Worm (Caenorhabditis elegans) whole organism, L3 larva: Measurements from ENCODE around the gene C34C12.7.

Experiments used
- ZK546.5 ChIP-seq: sonication (generic microtip); optimal IDR thresholded peaks from 2 replicates; lab custom pipeline; 2017; ENCODE audit warnings: missing biosample characterization, missing genetic modification characterization
- aly-2 ChIP-seq: fragments of 150-350 bp; optimal IDR thresholded peaks from 2 replicates; lab custom pipeline; 2014; ENCODE audit warnings: missing biosample characterization, missing genetic modification characterization
- ama-1 ChIP-seq: fragments of 150-350 bp; optimal IDR thresholded peaks from 2 replicates; lab custom pipeline; 2018
- ceh-16 ChIP-seq: sonication (generic microtip); optimal IDR thresholded peaks from 2 replicates; lab custom pipeline; 2017; ENCODE audit warnings: missing biosample characterization, missing genetic modification characterization
- ceh-28 ChIP-seq: fragments of 150-350 bp; optimal IDR thresholded peaks from 2 replicates; lab custom pipeline; 2014; ENCODE audit warnings: missing biosample characterization, missing genetic modification reagents, missing genetic modification characterization
- ceh-82 ChIP-seq: fragments of 150-350 bp; optimal IDR thresholded peaks from 2 replicates; lab custom pipeline; 2014; ENCODE audit warnings: missing biosample characterization, missing genetic modification characterization
- ceh-9 ChIP-seq: sonication (generic microtip); optimal IDR thresholded peaks from 2 replicates; lab custom pipeline; 2018; ENCODE audit warnings: missing biosample characterization, missing genetic modification characterization
- egl-5 ChIP-seq: fragments of 150-350 bp; optimal IDR thresholded peaks from 2 replicates; lab custom pipeline; 2017; ENCODE audit warnings: missing biosample characterization, missing genetic modification reagents, missing genetic modification characterization, inconsistent platforms
- elt-1 ChIP-seq: fragments of 150-350 bp; optimal IDR thresholded peaks from 2 replicates; lab custom pipeline; 2014; ENCODE audit warnings: missing biosample characterization, missing genetic modification characterization
- elt-2 ChIP-seq: sonication (generic microtip); optimal IDR thresholded peaks from 2 replicates; lab custom pipeline; 2016; ENCODE audit warnings: missing genetic modification reagents, mild to moderate bottlenecking, missing genetic modification characterization, missing compliant biosample characterization
- elt-3 ChIP-seq, 3 experiments: fragments of 150-350 bp in 1 of 3; sonication (generic microtip) in 2 of 3; optimal IDR thresholded peaks; 2 replicates in 2 of 3; 4 replicates in 1 of 3; lab custom pipeline; 2014 to 2017; ENCODE audit warnings: missing biosample characterization in 3 of 3, missing genetic modification characterization in 3 of 3
- eor-1 ChIP-seq, 2 experiments: fragments of 150-350 bp; optimal IDR thresholded peaks; 2 replicates each; lab custom pipeline; 2014 to 2018; ENCODE audit warnings: missing biosample characterization in 2 of 2, missing genetic modification characterization in 2 of 2
- fkh-2 ChIP-seq: fragments of 150-350 bp; optimal IDR thresholded peaks from 2 replicates; lab custom pipeline; 2014; ENCODE audit warnings: missing biosample characterization, missing genetic modification reagents, missing genetic modification characterization
- hmg-11 ChIP-seq: sonication (generic microtip); optimal IDR thresholded peaks from 2 replicates; lab custom pipeline; 2016; ENCODE audit warnings: missing genetic modification characterization, missing compliant biosample characterization
- jun-1 ChIP-seq: fragments of 150-350 bp; optimal IDR thresholded peaks from 2 replicates; lab custom pipeline; 2014; ENCODE audit warnings: missing biosample characterization, missing genetic modification reagents, missing genetic modification characterization
- lin-15B ChIP-seq: fragments of 150-350 bp; optimal IDR thresholded peaks from 2 replicates; lab custom pipeline; 2014; ENCODE audit warnings: missing biosample characterization, missing genetic modification characterization
- lsy-12 ChIP-seq: sonication (generic microtip); optimal IDR thresholded peaks from 2 replicates; lab custom pipeline; 2016; ENCODE audit warnings: mild to moderate bottlenecking, missing genetic modification characterization, missing compliant biosample characterization
- mdl-1 ChIP-seq: fragments of 150-350 bp; optimal IDR thresholded peaks from 2 replicates; lab custom pipeline; 2014; ENCODE audit warnings: missing biosample characterization, missing genetic modification characterization
- nfya-1 ChIP-seq: sonication (generic microtip); optimal IDR thresholded peaks from 2 replicates; lab custom pipeline; 2017; ENCODE audit warnings: missing genetic modification characterization, mild to moderate bottlenecking, missing compliant biosample characterization, antibody characterized with exemption, moderate library complexity; ENCODE audit not compliant: insufficient read depth
- nhr-12 ChIP-seq: fragments of 150-350 bp; optimal IDR thresholded peaks from 2 replicates; lab custom pipeline; 2014; ENCODE audit warnings: missing biosample characterization, missing genetic modification characterization
- nhr-23 ChIP-seq: fragments of 150-350 bp; optimal IDR thresholded peaks from 2 replicates; lab custom pipeline; 2014; ENCODE audit warnings: missing biosample characterization, missing genetic modification reagents, missing genetic modification characterization
- nhr-237 ChIP-seq: fragments of 150-350 bp; optimal IDR thresholded peaks from 2 replicates; lab custom pipeline; 2014; ENCODE audit warnings: missing biosample characterization, missing genetic modification characterization
- nhr-43 ChIP-seq: sonication (generic microtip); optimal IDR thresholded peaks from 2 replicates; lab custom pipeline; 2016; ENCODE audit warnings: mild to moderate bottlenecking, missing genetic modification characterization, missing compliant biosample characterization; ENCODE audit not compliant: poor library complexity, severe bottlenecking
- nhr-67 ChIP-seq: fragments of 150-350 bp; optimal IDR thresholded peaks from 2 replicates; lab custom pipeline; 2014; ENCODE audit warnings: missing biosample characterization, missing genetic modification characterization
- nhr-76 ChIP-seq: fragments of 150-350 bp; sonication (generic microtip); optimal IDR thresholded peaks from 5 replicates; lab custom pipeline; 2014; ENCODE audit warnings: missing biosample characterization, missing genetic modification characterization
- pqm-1 ChIP-seq: fragments of 150-350 bp; optimal IDR thresholded peaks from 2 replicates; lab custom pipeline; 2017; ENCODE audit warnings: missing biosample characterization, missing genetic modification characterization, inconsistent platforms
- sea-2 ChIP-seq: fragments of 150-350 bp; sonication (generic microtip); optimal IDR thresholded peaks from 4 replicates; lab custom pipeline; 2014; ENCODE audit warnings: missing biosample characterization, missing genetic modification reagents, missing genetic modification characterization
- skn-1 ChIP-seq: fragments of 150-350 bp; optimal IDR thresholded peaks from 2 replicates; lab custom pipeline; 2014; ENCODE audit warnings: missing biosample characterization, missing genetic modification characterization
- tbx-2 ChIP-seq: sonication (generic microtip); optimal IDR thresholded peaks from 2 replicates; lab custom pipeline; 2016; ENCODE audit warnings: mild to moderate bottlenecking, missing genetic modification characterization, missing compliant biosample characterization
- unc-62 ChIP-seq: fragments of 150-350 bp; sonication (generic microtip); optimal IDR thresholded peaks from 4 replicates; lab custom pipeline; 2014; ENCODE audit warnings: missing biosample characterization, missing genetic modification reagents, missing genetic modification characterization
- zag-1 ChIP-seq: fragments of 150-350 bp; optimal IDR thresholded peaks from 2 replicates; lab custom pipeline; 2014; ENCODE audit warnings: missing biosample characterization, missing genetic modification characterization

C34C12.7 gene

ce11 chrIII:3498957-3499356 is 10.8 kb upstream of the C34C12.7 start, which contains the start of gene M01F1.9:
Gene M01F1.9, minus strand, starts transcription at chrIII:3499057.
- no peak for TF ChIP-seq ceh-28 (tag; lab: Kevin White, UChicago)
- no peak for TF ChIP-seq ceh-82
- TF ChIP-seq nfya-1 (tag; lab: Kevin White, UChicago): no peak
- TF ChIP-seq lsy-12 (tag; lab: Kevin White, UChicago): no peak
- no peak for TF ChIP-seq ceh-16 (tag; lab: Kevin White, UChicago)
- TF ChIP-seq ZK546.5 (tag; lab: Kevin White, UChicago): no peak
- no peak for TF ChIP-seq sea-2
- no peak for TF ChIP-seq jun-1 (tag; lab: Kevin White, UChicago)
- no peak for TF ChIP-seq elt-2 (tag; lab: Kevin White, UChicago)
- no peak for TF ChIP-seq unc-62 (GFP tag; lab: Kevin White, UChicago)
- no peak for TF ChIP-seq mdl-1
- no peak for TF ChIP-seq fkh-2 (tag; lab: Kevin White, UChicago)
- no peak for TF ChIP-seq lin-15B (tag; lab: Kevin White, UChicago)
- no peak for TF ChIP-seq skn-1 (tag; lab: Kevin White, UChicago)

- TF ChIP-seq elt-2 (tag; lab: Kevin White, UChicago) (no peak), nfya-1 (tag; lab: Kevin White, UChicago) (no peak), ZK546.5 (tag; lab: Kevin White, UChicago) (no peak), aly-2 (tag; lab: Kevin White, UChicago) (no peak), ama-1 (lab: Kevin White, UChicago) (no peak)
Observed at ce11 chrIII:3493138-3493537, 5.0 kb upstream of the C34C12.7 start, which contains the start of gene gly-14. Gene gly-14, minus strand, starts transcription at chrIII:3493238.

- TF ChIP-seq zag-1 (tag; lab: Kevin White, UChicago): no peak
- TF ChIP-seq nhr-23 (tag; lab: Kevin White, UChicago): peak; percentile 51
Observed at ce11 chrIII:3487133-3487532, 1.0 kb downstream of the C34C12.7 start.

ce11 chrIII:3486055-3486454 is 2.1 kb downstream of the C34C12.7 start:
- TF ChIP-seq nhr-76 (tag; lab: Kevin White, UChicago): no peak
- no peak for TF ChIP-seq elt-3 (tag; optimal IDR thresholded peaks at IDR 0.05; lab: Kevin White, UChicago)
- peak; percentile 3 for TF ChIP-seq nhr-43
- TF ChIP-seq skn-1 (tag; lab: Kevin White, UChicago): no peak
- no peak for TF ChIP-seq zag-1 (tag; lab: Kevin White, UChicago)
- TF ChIP-seq nhr-12 (tag; lab: Kevin White, UChicago): no peak
- no peak for TF ChIP-seq tbx-2 (tag; lab: Kevin White, UChicago)
- TF ChIP-seq hmg-11 (tag; lab: Kevin White, UChicago): no peak
- no peak for TF ChIP-seq aly-2 (tag; lab: Kevin White, UChicago)
- no peak for TF ChIP-seq lin-15B (tag; lab: Kevin White, UChicago)
- peak; percentile 6 for TF ChIP-seq nhr-23 (tag; lab: Kevin White, UChicago)
- no peak for TF ChIP-seq egl-5 (tag; lab: Kevin White, UChicago)
- no peak for TF ChIP-seq lsy-12 (tag; lab: Kevin White, UChicago)
- TF ChIP-seq nhr-237 (tag; lab: Kevin White, UChicago): no peak
- no peak for TF ChIP-seq ceh-28 (tag; lab: Kevin White, UChicago)
- no peak for TF ChIP-seq jun-1 (tag; lab: Kevin White, UChicago)

- TF ChIP-seq ceh-9 (tag; lab: Kevin White, UChicago) (no peak), ama-1 (lab: Kevin White, UChicago) (no peak), lin-15B (tag; lab: Kevin White, UChicago) (no peak), jun-1 (tag; lab: Kevin White, UChicago) (no peak), pqm-1 (no peak), nhr-67 (no peak), elt-1 (tag; lab: Kevin White, UChicago) (no peak), elt-3 (tag; optimal IDR thresholded peaks at IDR 0.05; lab: Kevin White, UChicago) (no peak), ceh-82 (no peak), skn-1 (tag; lab: Kevin White, UChicago) (no peak), nfya-1 (tag; lab: Kevin White, UChicago) (no peak), egl-5 (tag; lab: Kevin White, UChicago) (no peak), sea-2 (no peak), eor-1 (tag; optimal IDR thresholded peaks at IDR 0.05; lab: Kevin White, UChicago) (no peak)
Observed at ce11 chrIII:3484995-3485394, 3.1 kb downstream of the C34C12.7 start.
